Worm (Caenorhabditis elegans) whole organism, late embryonic: ENCODE results near the gene K02F6.1.

Source experiments
- T23F11.4 ChIP-seq: fragments of 200-800 bp; sonication (Bioruptor generic); optimal IDR thresholded peaks from 2 replicates; lab custom pipeline; 2018; ENCODE audit warnings: mild to moderate bottlenecking, missing genetic modification characterization, missing compliant biosample characterization
- ceh-14 ChIP-seq: sonication (generic microtip); optimal IDR thresholded peaks from 2 replicates; lab custom pipeline; 2016; ENCODE audit warnings: missing genotype, missing genetic modification characterization, missing compliant biosample characterization
- ceh-45 ChIP-seq: fragments of 200-800 bp; sonication (Bioruptor generic); IDR thresholded peaks from 2 replicates; pipeline ENCODE4 v1.3.6; 2022; ENCODE audit warnings: missing genetic modification reagents, missing genetic modification characterization, missing compliant biosample characterization
- elt-4 ChIP-seq: sonication (generic microtip); optimal IDR thresholded peaks from 2 replicates; lab custom pipeline; 2016; ENCODE audit warnings: missing genetic modification characterization, missing compliant biosample characterization
- fax-1 ChIP-seq: sonication (generic microtip); optimal IDR thresholded peaks from 2 replicates; lab custom pipeline; 2016; ENCODE audit warnings: missing genotype, missing genetic modification characterization, missing compliant biosample characterization
- lin-11 ChIP-seq: fragments of 200-800 bp; sonication (Bioruptor generic); optimal IDR thresholded peaks from 2 replicates; lab custom pipeline; 2018; ENCODE audit warnings: mild to moderate bottlenecking, missing genetic modification characterization, missing compliant biosample characterization
- nfya-1 ChIP-seq: sonication (generic microtip); optimal IDR thresholded peaks from 2 replicates; lab custom pipeline; 2017; ENCODE audit warnings: missing genetic modification characterization, mild to moderate bottlenecking, missing compliant biosample characterization, antibody characterized with exemption, moderate library complexity
- sox-4 ChIP-seq: sonication (generic microtip); optimal IDR thresholded peaks from 2 replicates; lab custom pipeline; 2017; ENCODE audit warnings: mild to moderate bottlenecking, missing genetic modification characterization, inconsistent platforms, missing compliant biosample characterization
- tbx-2 ChIP-seq: sonication (generic microtip); optimal IDR thresholded peaks from 2 replicates; lab custom pipeline; 2016; ENCODE audit warnings: missing genetic modification characterization, missing compliant biosample characterization

DNA sequence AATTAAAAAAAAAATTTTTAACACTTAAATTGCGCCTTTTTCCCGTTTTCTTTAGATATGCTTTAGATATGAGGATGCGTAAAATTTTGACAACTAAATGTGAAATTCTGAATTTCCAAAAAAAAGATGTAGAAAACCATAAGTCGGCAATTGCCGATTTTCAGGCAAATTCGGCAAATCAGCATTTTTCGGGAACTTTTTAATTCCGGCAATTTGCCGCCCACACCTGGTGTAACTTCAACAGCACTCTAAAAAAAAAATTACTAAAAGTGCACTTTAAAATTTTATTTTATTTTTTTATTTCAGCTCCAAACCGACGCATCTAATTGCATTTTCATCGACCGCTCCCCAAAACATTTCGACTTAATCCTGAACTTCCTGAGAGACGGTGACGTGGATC lies 23.3 kb upstream of the K02F6.1 start, which contains the start of gene K02F6.6:
- TF ChIP-seq sox-4 (tag; lab: Kevin White, UChicago) (no peak), ceh-14 (no peak), T23F11.4 (GFP tag; lab: Kevin White, UChicago) (no peak), elt-4 (tag; lab: Kevin White, UChicago) (no peak), ceh-45 (GFP tag; lab: Robert Waterston, UW) (no peak), nfya-1 (tag; lab: Kevin White, UChicago) (no peak), lin-11 (tag; lab: Kevin White, UChicago) (no peak), tbx-2 (tag; lab: Kevin White, UChicago) (no peak), fax-1 (tag; lab: Kevin White, UChicago) (no peak)
